Fruit fly (Drosophila melanogaster): ENCODE measurements around the gene GatC.

Gene GatC

dm6 chr2L:13811323-13811722 lies 21.6 kb downstream of the GatC start, which contains the start of the genes Adat1 and CG16865 (continued):
- TF ChIP-seq zfh2 (GFP tag; optimal IDR thresholded peaks at IDR 0.05) (no peak), Fer1 (GFP tag; optimal IDR thresholded peaks at IDR 0.05) (peak; percentile 21), Atf6 (GFP tag; IDR thresholded peaks at IDR 0.05) (no peak), az2 (GFP tag; optimal IDR thresholded peaks at IDR 0.05) (no peak), CG32532 (GFP tag; IDR thresholded peaks at IDR 0.05) (no peak), CG8388 (GFP tag; optimal IDR thresholded peaks at IDR 0.05) (no peak), tio (GFP tag; optimal IDR thresholded peaks at IDR 0.05) (no peak), CG31224 (GFP tag; IDR thresholded peaks at IDR 0.05) (no peak), trh (GFP tag; optimal IDR thresholded peaks at IDR 0.05) (no peak), zfh1 (GFP tag; IDR thresholded peaks at IDR 0.05) (no peak), CG16779 (GFP tag; IDR thresholded peaks at IDR 0.05) (no peak), CG7372 (GFP tag; IDR thresholded peaks at IDR 0.05) (no peak), Sox100B (GFP tag; optimal IDR thresholded peaks at IDR 0.05) (no peak), CG3726 (GFP tag; IDR thresholded peaks at IDR 0.05) (no peak), CG4617 (GFP tag; optimal IDR thresholded peaks at IDR 0.05; ENCODE audit: borderline replicate concordance) (peak; percentile 74), CG8089 (GFP tag; optimal IDR thresholded peaks at IDR 0.05) (no peak), btn (GFP tag; optimal IDR thresholded peaks at IDR 0.05) (no peak), Meics (GFP tag; optimal IDR thresholded peaks at IDR 0.05) (no peak), CG5180 (GFP tag; optimal IDR thresholded peaks at IDR 0.05) (no peak), tgo (GFP tag; IDR thresholded peaks at IDR 0.05) (no peak), Elba2 (GFP tag; optimal IDR thresholded peaks at IDR 0.05) (no peak), Sox102F (GFP tag; optimal IDR thresholded peaks at IDR 0.05) (no peak), CG7963 (GFP tag; IDR thresholded peaks at IDR 0.05; ENCODE audit: partially characterized antibody) (peak; percentile 56; the same call in 1 of the 3 replicates), Ets65A (GFP tag) (no peak), CG17829 (tag; optimal IDR thresholded peaks at IDR 0.05) (peak; percentile 5), CG6854 (GFP tag; optimal IDR thresholded peaks at IDR 0.05) (no peak), sug (tag; optimal IDR thresholded peaks at IDR 0.05) (no peak), cad (GFP tag; optimal IDR thresholded peaks at IDR 0.05) (no peak), hb (GFP tag; IDR thresholded peaks at IDR 0.05; ENCODE audit: partially characterized antibody) (no peak), HLHmδ (GFP tag; optimal IDR thresholded peaks at IDR 0.05) (no peak), sisA (GFP tag; IDR thresholded peaks at IDR 0.05) (no peak), CG10274 (GFP tag; optimal IDR thresholded peaks at IDR 0.05) (no peak), sc (optimal IDR thresholded peaks at IDR 0.05) (no peak), sc (GFP tag; optimal IDR thresholded peaks at IDR 0.05) (no peak), CG14014 (GFP tag; IDR thresholded peaks at IDR 0.05) (no peak), Dll (GFP tag; IDR thresholded peaks at IDR 0.05; ENCODE audit: partially characterized antibody) (peak; percentile 72; the same call in 3 of the 4 replicates), HLH4C (GFP tag; IDR thresholded peaks at IDR 0.05; ENCODE audit: partially characterized antibody) (peak; percentile 38; the same call in 1 of the 3 replicates), psq (GFP tag; optimal IDR thresholded peaks at IDR 0.05) (no peak), otp (GFP tag; IDR thresholded peaks at IDR 0.05) (no peak), ap (GFP tag; IDR thresholded peaks at IDR 0.05) (no peak), eve (GFP tag; optimal IDR thresholded peaks at IDR 0.05) (no peak), CG11093 (GFP tag; IDR thresholded peaks at IDR 0.05) (no peak), D19A (tag; optimal IDR thresholded peaks at IDR 0.05) (no peak), gcm2 (GFP tag; optimal IDR thresholded peaks at IDR 0.05) (no peak), sens-2 (GFP tag; IDR thresholded peaks at IDR 0.05) (no peak), CG11504 (tag; optimal IDR thresholded peaks at IDR 0.05) (no peak), nerfin-1 (tag; optimal IDR thresholded peaks at IDR 0.05) (no peak), GATAe (GFP tag; conservative IDR thresholded peaks at IDR 0.05) (no peak), kah (GFP tag; optimal IDR thresholded peaks at IDR 0.05) (no peak), D (optimal IDR thresholded peaks at IDR 0.05) (no peak), D (GFP tag; optimal IDR thresholded peaks at IDR 0.05) (no peak), Dek (tag; optimal IDR thresholded peaks at IDR 0.05) (no peak), CG15514 (GFP tag; optimal IDR thresholded peaks at IDR 0.05) (peak; percentile 58)
